Worm (Caenorhabditis elegans) whole organism, early embryonic: ENCODE results near the gene kup-1.

Source experiments
- B0310.2 ChIP-seq: sonication (generic microtip); optimal IDR thresholded peaks from 2 replicates; lab custom pipeline; 2016; ENCODE audit warnings: mild to moderate bottlenecking, missing genetic modification characterization, missing compliant biosample characterization
- F13C5.2 ChIP-seq: sonication (generic microtip); optimal IDR thresholded peaks from 2 replicates; lab custom pipeline; 2017; ENCODE audit warnings: mild to moderate bottlenecking, missing genetic modification characterization, inconsistent platforms, missing compliant biosample characterization
- aly-1 ChIP-seq: sonication (generic microtip); optimal IDR thresholded peaks from 2 replicates; lab custom pipeline; 2016; ENCODE audit warnings: missing genetic modification characterization, missing compliant biosample characterization
- ama-1 ChIP-seq: fragments of 150-350 bp; optimal IDR thresholded peaks from 2 replicates; lab custom pipeline; 2014
- ceh-13 ChIP-seq: fragments of 200-800 bp; sonication (Bioruptor generic); optimal IDR thresholded peaks from 2 replicates; lab custom pipeline; 2018; ENCODE audit warnings: mild to moderate bottlenecking, missing genetic modification characterization, missing compliant biosample characterization
- ets-7 ChIP-seq: sonication (generic microtip); optimal IDR thresholded peaks from 2 replicates; lab custom pipeline; 2016; ENCODE audit warnings: missing genotype, missing genetic modification characterization, missing compliant biosample characterization
- flt-1 ChIP-seq: fragments of 200-800 bp; sonication (Bioruptor generic); IDR thresholded peaks from 2 replicates; pipeline ENCODE4 v1.3.6; 2022; ENCODE audit warnings: missing genetic modification characterization, missing compliant biosample characterization
- hmbx-1 ChIP-seq: sonication (generic microtip); optimal IDR thresholded peaks from 2 replicates; lab custom pipeline; 2016; ENCODE audit warnings: mild to moderate bottlenecking, missing genetic modification characterization, missing compliant biosample characterization
- hmg-4 ChIP-seq: fragments of 200-800 bp; sonication (Bioruptor generic); optimal IDR thresholded peaks from 2 replicates; lab custom pipeline; 2018; ENCODE audit warnings: mild to moderate bottlenecking, missing genetic modification characterization, missing compliant biosample characterization
- hnd-1 ChIP-seq: sonication (generic microtip); optimal IDR thresholded peaks from 2 replicates; lab custom pipeline; 2016; ENCODE audit warnings: missing genetic modification characterization, missing compliant biosample characterization
- pes-1 ChIP-seq: fragments of 200-800 bp; sonication (Bioruptor generic); IDR thresholded peaks from 2 replicates; pipeline ENCODE4 v1.3.6; 2022; ENCODE audit warnings: missing genetic modification reagents, missing genetic modification characterization, missing compliant biosample characterization
- scrt-1 ChIP-seq: fragments of 200-800 bp; sonication (Bioruptor generic); IDR thresholded peaks from 2 replicates; pipeline ENCODE4 v1.3.6; 2022; ENCODE audit warnings: missing genetic modification characterization, missing compliant biosample characterization
- sea-1 ChIP-seq: fragments of 200-800 bp; sonication (Bioruptor generic); conservative IDR thresholded peaks from 2 replicates; pipeline ENCODE4 v1.3.6; 2022; ENCODE audit warnings: missing genetic modification characterization, missing compliant biosample characterization
- tbx-37 ChIP-seq: fragments of 200-800 bp; sonication (Bioruptor generic); conservative IDR thresholded peaks from 2 replicates; pipeline ENCODE4 v1.3.6; 2022; ENCODE audit warnings: missing genetic modification reagents, missing genetic modification characterization, missing compliant biosample characterization

DNA sequence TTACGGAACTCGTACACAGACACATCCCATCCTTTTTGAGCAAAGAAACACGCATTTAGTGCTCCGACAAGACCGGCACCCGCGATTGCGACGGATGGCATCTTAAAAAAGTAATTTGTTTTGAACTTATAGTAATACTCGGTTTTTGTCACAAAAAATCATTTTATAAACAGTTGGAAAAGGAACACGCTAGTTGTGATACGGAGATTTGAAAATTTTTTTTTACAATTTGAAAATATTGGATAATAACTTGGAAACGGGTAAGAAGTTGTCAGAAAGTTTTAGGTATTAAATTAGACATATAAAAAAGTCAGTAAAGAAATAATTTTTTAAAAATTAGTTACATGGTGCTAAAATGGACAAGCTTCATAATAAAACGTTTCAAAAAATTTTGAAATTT, 29.7 kb upstream of the kup-1 start, which contains the start of gene kmo-1:
- TF ChIP-seq ceh-13 (GFP tag; lab: Kevin White, UChicago) (no peak), sea-1 (GFP tag; lab: Robert Waterston, UW) (no peak), ama-1 (lab: Kevin White, UChicago) (no peak), aly-1 (tag; lab: Kevin White, UChicago) (no peak), tbx-37 (GFP tag; lab: Robert Waterston, UW) (no peak), pes-1 (GFP tag; lab: Robert Waterston, UW) (no peak), hmbx-1 (tag; lab: Kevin White, UChicago) (no peak), scrt-1 (GFP tag; lab: Robert Waterston, UW) (no peak), F13C5.2 (tag; lab: Kevin White, UChicago) (no peak), flt-1 (GFP tag; lab: Robert Waterston, UW) (no peak), hnd-1 (no peak), hmg-4 (GFP tag; lab: Kevin White, UChicago) (no peak), ets-7 (tag; lab: Kevin White, UChicago) (no peak), B0310.2 (tag; lab: Kevin White, UChicago) (no peak)
